Worm (Caenorhabditis elegans) whole organism, midembryonic: Measurements from ENCODE around the gene hnd-1.

Experiments used
- T22C8.4 ChIP-seq: fragments of 200-800 bp; sonication (Bioruptor generic); IDR thresholded peaks from 2 replicates; pipeline ENCODE4 v1.3.6; 2022; ENCODE audit warnings: missing genetic modification characterization, missing compliant biosample characterization
- cog-1 ChIP-seq: sonication (generic microtip); optimal IDR thresholded peaks from 2 replicates; lab custom pipeline; 2016; ENCODE audit warnings: missing genetic modification characterization, missing compliant biosample characterization
- flt-1 ChIP-seq: fragments of 200-800 bp; sonication (Bioruptor generic); IDR thresholded peaks from 2 replicates; pipeline ENCODE4 v1.3.6; 2022; ENCODE audit warnings: missing genetic modification characterization, missing compliant biosample characterization
- med-1 ChIP-seq: sonication (generic microtip); optimal IDR thresholded peaks from 2 replicates; lab custom pipeline; 2017; ENCODE audit warnings: missing genetic modification characterization, mild to moderate bottlenecking, missing compliant biosample characterization, antibody characterized with exemption, missing genetic modification reagents; ENCODE audit not compliant: insufficient read depth
- ref-1 ChIP-seq: fragments of 200-800 bp; sonication (Bioruptor generic); conservative IDR thresholded peaks from 2 replicates; pipeline ENCODE4 v1.3.6; 2022; ENCODE audit warnings: missing genetic modification reagents, missing genetic modification characterization, missing compliant biosample characterization
- tab-1 ChIP-seq: fragments of 200-800 bp; sonication (Bioruptor generic); IDR thresholded peaks from 2 replicates; pipeline ENCODE4 v1.3.6; 2022; ENCODE audit warnings: missing genetic modification characterization, missing compliant biosample characterization
- ztf-23 ChIP-seq: fragments of 200-800 bp; sonication (Bioruptor generic); IDR thresholded peaks from 2 replicates; pipeline ENCODE4 v1.3.6; 2022; ENCODE audit warnings: missing genetic modification reagents, missing genetic modification characterization, missing compliant biosample characterization
- ztf-29 ChIP-seq: fragments of 200-800 bp; sonication (Bioruptor generic); IDR thresholded peaks from 2 replicates; pipeline ENCODE4 v1.3.6; 2022; ENCODE audit warnings: missing genetic modification reagents, missing genetic modification characterization, missing compliant biosample characterization

ce11 chrX:11665522-11666017, 18.8 kb upstream of the hnd-1 start:
- TF ChIP-seq cog-1 (tag; lab: Kevin White, UChicago) = no peak
- TF ChIP-seq ztf-29 (GFP tag; lab: Robert Waterston, UW) = no peak
- no peak for TF ChIP-seq flt-1 (GFP tag; lab: Robert Waterston, UW)
- TF ChIP-seq tab-1 = no peak
- no peak for TF ChIP-seq med-1 (GFP tag; lab: Kevin White, UChicago)
- TF ChIP-seq ref-1 (GFP tag; lab: Robert Waterston, UW) = no peak
- TF ChIP-seq ztf-23 (GFP tag; lab: Robert Waterston, UW) = no peak
- no peak for TF ChIP-seq T22C8.4
